Fruit fly (Drosophila melanogaster) S2 (cell line): ENCODE results near the gene tsh.

Experiments used
- CG8478 ChIP-seq: fragments of >200 bp; optimal IDR thresholded peaks from 2 replicates; lab custom pipeline; 2018
- CTCF ChIP-seq, 2 experiments: fragments of >200 bp; optimal IDR thresholded peaks; 2 replicates each; lab custom pipeline; 2018

DNA sequence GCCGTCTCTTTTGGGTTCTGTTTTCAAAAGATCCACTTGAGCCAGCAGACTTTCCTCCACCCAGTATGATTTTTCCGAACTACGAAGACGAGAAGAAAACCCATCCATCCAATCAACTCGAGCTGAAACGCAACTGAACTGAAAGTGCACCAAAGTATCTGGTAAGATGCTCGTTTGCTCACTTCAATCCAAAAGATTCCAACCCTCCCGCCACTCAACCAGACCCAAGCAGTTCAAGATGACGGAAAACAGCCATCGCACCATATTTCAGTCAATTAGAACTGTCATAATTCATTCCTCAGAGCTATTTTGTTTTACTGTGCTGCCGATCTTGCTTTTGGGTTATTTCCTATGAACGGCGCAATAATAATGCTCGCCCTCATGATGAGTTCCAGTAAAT, 15.4 kb downstream of the tsh start:
- TF ChIP-seq CTCF (optimal IDR thresholded peaks at IDR 0.05; lab: Kevin White, UChicago) = no peak
- no peak for TF ChIP-seq CG8478 (lab: Kevin White, UChicago)
